Worm (Caenorhabditis elegans) whole organism, young adult: ENCODE results near the gene F36H9.1.
A peak's percentile ranks its signal among the peaks of the same experiment; 100 is the strongest.

Experiments
- D2030.7 ChIP-seq: fragments of 200-800 bp; sonication (Bioruptor generic); IDR thresholded peaks from 2 replicates; pipeline ENCODE4 v1.3.6; 2022; ENCODE audit warnings: missing genetic modification reagents, missing genetic modification characterization, missing compliant biosample characterization
- atf-7 ChIP-seq: sonication (generic microtip); optimal IDR thresholded peaks from 2 replicates; lab custom pipeline; 2017; ENCODE audit warnings: mild to moderate bottlenecking, missing genetic modification characterization, missing compliant biosample characterization
- ceh-79 ChIP-seq: sonication (generic microtip); optimal IDR thresholded peaks from 2 replicates; lab custom pipeline; 2017; ENCODE audit warnings: mild to moderate bottlenecking, missing genetic modification characterization, missing compliant biosample characterization
- fkh-3 ChIP-seq: sonication (generic microtip); optimal IDR thresholded peaks from 2 replicates; lab custom pipeline; 2016; ENCODE audit warnings: mild to moderate bottlenecking, missing genetic modification characterization, missing compliant biosample characterization
- him-1 ChIP-seq: sonication (generic microtip); optimal IDR thresholded peaks from 2 replicates; lab custom pipeline; 2016; ENCODE audit warnings: missing genotype, missing genetic modification reagents, missing genetic modification characterization, missing compliant biosample characterization
- nfya-2 ChIP-seq: fragments of 200-800 bp; sonication (Bioruptor generic); IDR thresholded peaks from 2 replicates; pipeline ENCODE4 v1.3.6; 2022; ENCODE audit warnings: missing genetic modification reagents, missing genetic modification characterization, missing compliant biosample characterization
- nhr-80 ChIP-seq: sonication (generic microtip); optimal IDR thresholded peaks from 2 replicates; lab custom pipeline; 2016; ENCODE audit warnings: missing genetic modification characterization, missing compliant biosample characterization
- rcor-1 ChIP-seq: fragments of 200-800 bp; sonication (Bioruptor generic); IDR thresholded peaks from 2 replicates; pipeline ENCODE4 v1.3.6; 2022; ENCODE audit warnings: missing genetic modification reagents, missing genetic modification characterization, missing compliant biosample characterization
- unc-62 ChIP-seq: fragments of 150-350 bp; optimal IDR thresholded peaks from 2 replicates; lab custom pipeline; 2014; ENCODE audit warnings: missing biosample characterization, missing genetic modification reagents, missing genetic modification characterization

F36H9.1 gene

DNA sequence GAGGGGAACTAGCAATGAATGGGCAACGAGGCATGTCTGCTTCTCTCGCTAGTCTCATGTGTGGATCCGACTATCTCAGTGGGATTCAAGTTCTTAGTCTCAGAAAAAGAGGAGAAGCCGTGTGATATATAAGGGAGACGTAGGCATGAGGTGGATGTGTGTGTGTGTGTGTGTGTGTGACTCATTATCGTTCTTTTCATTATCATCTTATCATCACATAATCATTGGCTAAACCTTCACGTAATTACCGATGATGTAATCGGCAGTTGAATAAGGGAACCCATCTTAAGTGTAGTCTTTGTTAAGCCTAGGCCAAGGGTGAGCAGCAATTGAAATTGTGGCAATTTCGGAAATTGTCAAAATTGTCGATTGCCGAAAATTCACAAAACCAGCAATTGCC is 35.7 kb downstream of the F36H9.1 start, which contains the start of gene Y32G9B.1 (continued):
- TF ChIP-seq rcor-1 (GFP tag; lab: Robert Waterston, UW): no peak
- no peak for TF ChIP-seq him-1 (tag; lab: Kevin White, UChicago)
- no peak for TF ChIP-seq nfya-2

DNA sequence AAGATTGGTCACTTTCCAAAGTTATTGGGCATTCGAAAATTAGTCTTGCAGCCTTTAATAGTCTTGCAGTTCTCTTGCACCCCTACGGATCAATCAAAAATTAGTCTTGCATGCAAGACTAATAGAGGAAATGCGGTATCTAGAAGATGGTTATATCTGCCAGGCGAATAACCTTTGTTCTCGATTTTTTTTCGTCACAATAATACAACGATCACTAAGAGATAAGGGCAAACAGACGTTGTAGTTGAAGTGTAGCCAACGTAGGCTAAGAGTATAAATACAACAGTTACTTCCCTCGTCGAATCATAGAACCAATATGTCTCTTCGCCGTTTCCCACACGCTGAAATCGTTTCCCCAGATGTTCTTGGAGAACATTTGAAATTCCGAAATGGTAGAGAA is 47.4 kb downstream of the F36H9.1 start, which contains the start of gene T10B5.8:
Gene T10B5.8 (plus strand): TSS at position 301 of the 400 bp plus-strand sequence.
- TF ChIP-seq fkh-3 (no peak), atf-7 (tag; lab: Kevin White, UChicago) (no peak), unc-62 (no peak), ceh-79 (tag; lab: Kevin White, UChicago) (no peak), D2030.7 (GFP tag; lab: Robert Waterston, UW) (no peak)

DNA sequence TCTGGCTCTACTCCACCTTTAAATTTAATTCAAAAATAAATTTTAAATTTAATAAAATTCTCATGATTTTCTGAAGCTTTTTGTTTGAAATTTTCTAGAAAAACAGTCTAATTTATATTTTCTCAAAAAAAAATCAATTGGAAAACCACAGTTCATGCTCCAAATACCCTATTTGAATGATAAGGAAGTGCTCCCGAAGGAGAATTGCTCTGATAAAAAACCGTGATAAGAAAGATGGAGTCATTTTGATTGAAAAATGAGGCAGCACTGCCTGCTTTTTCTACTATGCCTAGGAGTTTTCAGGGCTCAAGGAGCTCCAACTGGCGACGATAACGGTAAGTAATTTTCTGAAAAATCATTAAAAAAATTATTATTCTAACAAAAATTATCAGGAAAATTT is 51.7 kb downstream of the F36H9.1 start, which contains the start of gene T10B5.7:
Gene T10B5.7 (plus strand): TSS at position 225 of the 400 bp plus-strand sequence.
- no peak for TF ChIP-seq unc-62
- peak; percentile 46 for TF ChIP-seq nhr-80
